Fruit fly (Drosophila melanogaster): Measurements from ENCODE around the gene CG43059.
A peak's percentile ranks its signal among the peaks of the same experiment; 100 is the strongest.

CG43059 gene

DNA sequence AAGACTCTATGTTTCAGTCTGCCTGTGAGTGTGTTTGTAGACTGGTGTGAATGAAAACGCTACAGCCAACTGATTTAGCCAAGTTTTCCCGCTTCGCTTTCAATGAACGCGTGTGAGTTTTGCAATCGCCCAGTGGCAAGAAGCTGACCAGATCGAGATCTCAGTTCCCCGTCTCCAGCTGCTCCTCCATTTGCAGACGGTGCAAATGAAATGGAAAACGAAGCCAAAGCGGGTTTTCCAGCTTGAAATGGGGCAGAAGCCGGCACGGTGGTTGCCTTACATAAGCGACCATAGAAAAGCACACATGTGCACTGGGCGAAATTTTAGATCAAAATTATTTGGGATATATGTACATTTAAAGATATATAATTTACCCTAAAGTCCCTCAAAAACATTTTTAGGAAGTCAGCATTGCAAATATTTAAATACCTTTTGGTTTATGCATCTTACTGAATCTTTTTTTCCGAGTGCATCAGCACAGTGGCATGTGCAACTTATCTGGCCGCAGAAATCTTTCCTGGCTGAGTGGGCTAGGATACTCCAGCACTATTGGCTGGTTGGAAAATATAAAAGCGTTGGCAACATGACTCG is at the start of gene CG43059:
CG43059 (minus strand) TSS at position 51 of the 591 bp plus-strand sequence.
- TF ChIP-seq D1 (tag; optimal IDR thresholded peaks at IDR 0.05), result no peak
- TF ChIP-seq CG14655 (GFP tag; optimal IDR thresholded peaks at IDR 0.05), result peak; percentile 82
- peak; percentile 38 for TF ChIP-seq Pif1A (GFP tag; optimal IDR thresholded peaks at IDR 0.05)
- no peak for TF ChIP-seq EcR (GFP tag; optimal IDR thresholded peaks at IDR 0.05)
- peak; percentile 82 for TF ChIP-seq CG12605 (GFP tag; IDR thresholded peaks at IDR 0.05)
- no peak for TF ChIP-seq CG15710 (tag; optimal IDR thresholded peaks at IDR 0.05)
- peak; percentile 56; the same call in 1 of the 2 replicates for TF ChIP-seq CG10348 (GFP tag; IDR thresholded peaks at IDR 0.05)
- TF ChIP-seq CG34367 (tag; optimal IDR thresholded peaks at IDR 0.05), result no peak
- TF ChIP-seq CG4496 (GFP tag; IDR thresholded peaks at IDR 0.05), result peak; percentile 91
- TF ChIP-seq CG32121 (GFP tag; IDR thresholded peaks at IDR 0.05), result peak; percentile 93
- peak; percentile 87 for TF ChIP-seq fd96Ca (GFP tag; IDR thresholded peaks at IDR 0.05)
- peak; percentile 82 for TF ChIP-seq rn (GFP tag; IDR thresholded peaks at IDR 0.05)
- TF ChIP-seq Ets98B (GFP tag; IDR thresholded peaks at IDR 0.05), result peak; percentile 92
- TF ChIP-seq CG8159 (tag; optimal IDR thresholded peaks at IDR 0.05), result no peak
- TF ChIP-seq gl (tag; optimal IDR thresholded peaks at IDR 0.05), result no peak
- TF ChIP-seq CG8301 (tag; optimal IDR thresholded peaks at IDR 0.05), result peak; percentile 88
- TF ChIP-seq Pif1B (GFP tag; optimal IDR thresholded peaks at IDR 0.05), result no peak
- no peak for TF ChIP-seq CG13204 (GFP tag; optimal IDR thresholded peaks at IDR 0.05)
- no peak for TF ChIP-seq CG9948 (tag; optimal IDR thresholded peaks at IDR 0.05)
- no peak for TF ChIP-seq CG17806 (tag; optimal IDR thresholded peaks at IDR 0.05)
- no peak for TF ChIP-seq Snoo (tag; optimal IDR thresholded peaks at IDR 0.05)

DNA sequence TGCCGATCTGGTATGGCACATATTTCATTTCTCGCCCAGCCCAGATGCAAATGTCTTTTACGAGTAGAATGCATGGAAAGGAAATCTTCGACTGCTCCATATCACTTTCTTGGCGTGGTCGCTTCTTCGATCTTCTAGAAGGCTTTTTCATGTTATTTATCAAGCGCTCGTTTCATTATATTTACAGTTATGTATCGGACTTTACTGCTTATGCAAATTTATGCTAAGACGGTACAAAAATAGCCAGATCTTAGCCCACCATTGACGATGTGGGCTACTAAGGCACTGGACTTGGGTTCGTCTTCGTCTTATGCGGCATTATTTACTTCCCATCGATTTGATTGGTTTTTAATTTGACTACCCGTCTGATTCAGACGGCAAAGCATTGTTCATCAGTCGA is 44.5 kb upstream of the CG43059 start:
- TF ChIP-seq CG8301 (tag; optimal IDR thresholded peaks at IDR 0.05) (no peak), CG8159 (tag; optimal IDR thresholded peaks at IDR 0.05) (no peak), CG34367 (tag; optimal IDR thresholded peaks at IDR 0.05) (no peak), Snoo (tag; optimal IDR thresholded peaks at IDR 0.05) (no peak)

DNA sequence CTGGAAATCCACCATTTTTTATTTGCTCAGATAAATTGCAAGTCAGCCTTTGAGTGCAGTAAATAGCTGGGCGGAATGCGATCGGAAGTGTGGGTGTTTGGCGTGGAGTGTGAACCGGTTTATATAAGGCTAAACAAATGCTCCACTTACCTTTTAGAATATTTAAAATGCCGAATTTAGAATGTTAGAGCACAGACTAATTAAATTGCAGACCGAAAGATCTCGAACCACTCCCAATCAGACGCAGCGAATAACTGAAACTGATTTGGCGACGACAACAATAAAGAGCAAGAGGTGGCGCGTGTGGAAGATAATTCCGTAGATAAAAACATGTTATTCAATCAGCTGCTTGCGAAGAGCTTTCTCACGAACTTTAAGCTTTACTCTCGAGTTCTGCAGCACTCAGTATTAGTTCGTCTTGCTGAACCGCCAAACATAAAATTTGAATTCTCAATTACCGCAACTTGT is 41.9 kb upstream of the CG43059 start, which contains the start of gene Idh:
Idh (minus strand) TSS at position 264 of the 468 bp plus-strand sequence.
- peak; percentile 9; the same call in 1 of the 2 replicates for TF ChIP-seq CG12605 (GFP tag; IDR thresholded peaks at IDR 0.05)
- TF ChIP-seq CG32121 (GFP tag; IDR thresholded peaks at IDR 0.05), result no peak; the same call in 1 of the 2 replicates
- TF ChIP-seq CG8159 (tag; optimal IDR thresholded peaks at IDR 0.05), result no peak
- no peak for TF ChIP-seq rn (GFP tag; IDR thresholded peaks at IDR 0.05)
- TF ChIP-seq CG34367 (tag; optimal IDR thresholded peaks at IDR 0.05), result no peak
- no peak; the same call in 2 of the 3 replicates for TF ChIP-seq fd96Ca (GFP tag; IDR thresholded peaks at IDR 0.05)
- TF ChIP-seq CG17806 (tag; optimal IDR thresholded peaks at IDR 0.05), result no peak
- TF ChIP-seq EcR (GFP tag; optimal IDR thresholded peaks at IDR 0.05), result peak; percentile 17
- no peak for TF ChIP-seq Pif1A (GFP tag; optimal IDR thresholded peaks at IDR 0.05)
- TF ChIP-seq CG8301 (tag; optimal IDR thresholded peaks at IDR 0.05), result peak; percentile 7
- TF ChIP-seq Ets98B (GFP tag; IDR thresholded peaks at IDR 0.05), result peak; percentile 29; the same call in 1 of the 2 replicates
- no peak for TF ChIP-seq gl (tag; optimal IDR thresholded peaks at IDR 0.05)
- TF ChIP-seq Pif1B (GFP tag; optimal IDR thresholded peaks at IDR 0.05), result no peak
- TF ChIP-seq CG14655 (GFP tag; optimal IDR thresholded peaks at IDR 0.05), result peak; percentile 15
- peak; percentile 13 for TF ChIP-seq Snoo (tag; optimal IDR thresholded peaks at IDR 0.05)
- TF ChIP-seq D1 (tag; optimal IDR thresholded peaks at IDR 0.05), result peak; percentile 50
- peak; percentile 7; the same call in 1 of the 3 replicates for TF ChIP-seq CG4496 (GFP tag; IDR thresholded peaks at IDR 0.05)

DNA sequence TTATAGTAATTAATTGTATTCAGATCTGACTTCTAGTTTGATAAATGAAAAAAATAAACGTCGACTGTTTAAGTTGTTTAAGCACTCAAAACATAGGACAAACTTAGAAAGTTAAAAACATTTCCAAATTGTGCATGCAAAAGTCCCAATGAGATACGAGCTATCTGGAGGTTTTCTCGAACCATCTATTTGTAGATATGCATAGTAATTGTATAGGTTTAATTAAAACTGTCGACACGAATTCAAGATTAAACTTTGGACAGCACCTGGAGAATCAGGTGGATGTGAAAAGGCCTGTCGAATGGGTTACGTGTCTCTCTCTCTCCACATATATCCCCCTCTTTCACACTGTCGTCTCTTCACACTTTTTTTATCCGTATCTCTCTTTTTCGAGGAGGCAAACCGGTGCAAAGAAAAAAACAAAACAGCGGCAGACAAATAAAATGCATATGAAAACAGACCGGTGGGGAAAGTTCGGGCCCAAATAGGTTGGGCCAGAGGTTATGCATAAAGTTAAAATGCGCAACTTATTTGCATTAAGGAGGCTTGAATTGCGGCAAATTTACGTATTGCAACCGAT is 41.4 kb upstream of the CG43059 start:
- TF ChIP-seq CG34367 (tag; optimal IDR thresholded peaks at IDR 0.05), result peak; percentile 63
- peak; percentile 3 for TF ChIP-seq Pif1A (GFP tag; optimal IDR thresholded peaks at IDR 0.05)
- peak; percentile 26; the same call in 1 of the 2 replicates for TF ChIP-seq Ets98B (GFP tag; IDR thresholded peaks at IDR 0.05)
- peak; percentile 55 for TF ChIP-seq CG15710 (tag; optimal IDR thresholded peaks at IDR 0.05)
- peak; percentile 36 for TF ChIP-seq CG9948 (tag; optimal IDR thresholded peaks at IDR 0.05)
- TF ChIP-seq CG17806 (tag; optimal IDR thresholded peaks at IDR 0.05), result peak; percentile 41
- peak; percentile 45; the same call in 1 of the 3 replicates for TF ChIP-seq fd96Ca (GFP tag; IDR thresholded peaks at IDR 0.05)
- TF ChIP-seq CG13204 (GFP tag; optimal IDR thresholded peaks at IDR 0.05), result peak; percentile 61
- 0 out of 2 replicates have a peak, but pooled peaks have one; percentile 26 for TF ChIP-seq rn (GFP tag; IDR thresholded peaks at IDR 0.05)
- no peak for TF ChIP-seq Snoo (tag; optimal IDR thresholded peaks at IDR 0.05)
- peak; percentile 56 for TF ChIP-seq CG14655 (GFP tag; optimal IDR thresholded peaks at IDR 0.05)
- peak; percentile 84 for TF ChIP-seq gl (tag; optimal IDR thresholded peaks at IDR 0.05)
- TF ChIP-seq CG32121 (GFP tag; IDR thresholded peaks at IDR 0.05), result 0 out of 2 replicates have a peak, but pooled peaks have one; percentile 10
- no peak for TF ChIP-seq D1 (tag; optimal IDR thresholded peaks at IDR 0.05)
- TF ChIP-seq EcR (GFP tag; optimal IDR thresholded peaks at IDR 0.05), result no peak
- TF ChIP-seq CG4496 (GFP tag; IDR thresholded peaks at IDR 0.05), result peak; percentile 50; the same call in 1 of the 3 replicates
- no peak for TF ChIP-seq CG10348 (GFP tag; IDR thresholded peaks at IDR 0.05)
- peak; percentile 81 for TF ChIP-seq CG12605 (GFP tag; IDR thresholded peaks at IDR 0.05)
- TF ChIP-seq Pif1B (GFP tag; optimal IDR thresholded peaks at IDR 0.05), result no peak
- peak; percentile 53 for TF ChIP-seq CG8301 (tag; optimal IDR thresholded peaks at IDR 0.05)
- TF ChIP-seq CG8159 (tag; optimal IDR thresholded peaks at IDR 0.05), result peak; percentile 52

DNA sequence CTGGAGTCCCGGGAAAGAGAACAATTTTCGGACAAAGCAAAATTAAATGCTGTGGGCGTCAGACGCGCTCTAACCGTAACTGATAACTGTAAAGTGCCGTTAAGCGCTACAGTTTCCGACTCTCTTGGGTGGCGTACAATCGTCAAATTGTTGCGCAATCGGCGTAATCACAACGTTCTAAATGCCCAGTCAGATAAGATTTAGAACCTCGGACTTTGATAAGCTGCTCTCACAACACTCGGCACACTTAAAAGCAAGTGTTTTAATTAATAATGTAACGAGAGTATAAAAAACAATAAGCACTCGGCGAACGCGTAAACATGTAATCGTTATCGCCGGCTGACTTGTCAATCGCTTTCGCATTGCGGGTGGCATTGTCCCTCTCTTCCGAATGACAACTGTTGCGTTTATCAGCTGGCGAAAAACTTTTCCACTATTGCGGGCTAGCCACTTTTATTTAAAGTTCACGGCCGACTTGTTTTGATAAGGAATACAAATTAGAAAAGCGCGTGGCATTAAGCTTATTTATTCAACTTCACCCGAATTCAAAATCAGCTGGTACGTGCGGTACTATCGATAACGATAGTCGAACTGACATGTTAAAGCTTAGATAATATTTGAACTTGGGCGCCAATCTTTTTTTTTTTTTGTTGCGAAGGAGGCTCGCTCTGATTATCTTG is 40.1 kb upstream of the CG43059 start:
- TF ChIP-seq rn (GFP tag; IDR thresholded peaks at IDR 0.05), result no peak
- peak; percentile 49; the same call in 1 of the 2 replicates for TF ChIP-seq CG12605 (GFP tag; IDR thresholded peaks at IDR 0.05)

Data from whole organism, pupa.